Worm (Caenorhabditis elegans): ENCODE measurements around the gene srw-39.

srw-39 gene

ce11 chrV:20196671-20197070, 24.8 kb upstream of the srw-39 start, which contains the start of gene ftr-1:
Gene ftr-1 (plus strand): TSS chrV:20196971.
- TF ChIP-seq ceh-34 (tag; optimal IDR thresholded peaks at IDR 0.05) (no peak), pha-2 (tag; optimal IDR thresholded peaks at IDR 0.05) (no peak), ref-2 (tag; optimal IDR thresholded peaks at IDR 0.05) (no peak), ttx-3 (tag; optimal IDR thresholded peaks at IDR 0.05) (no peak), pag-3 (tag; optimal IDR thresholded peaks at IDR 0.05; ENCODE audit: borderline replicate concordance) (no peak), ama-1 (optimal IDR thresholded peaks at IDR 0.05) (no peak), nfya-1 (tag; optimal IDR thresholded peaks at IDR 0.05) (no peak), dmd-4 (tag; optimal IDR thresholded peaks at IDR 0.05; ENCODE audit: borderline replicate concordance) (no peak), madf-2 (tag; optimal IDR thresholded peaks at IDR 0.05) (no peak), ceh-2 (tag; optimal IDR thresholded peaks at IDR 0.05) (no peak), ceh-30 (tag; optimal IDR thresholded peaks at IDR 0.05) (no peak), hlh-8 (tag; optimal IDR thresholded peaks at IDR 0.05) (no peak), elt-4 (tag; optimal IDR thresholded peaks at IDR 0.05) (no peak), sox-4 (tag; optimal IDR thresholded peaks at IDR 0.05) (no peak)

- no peak for TF ChIP-seq tbx-7 (tag; optimal IDR thresholded peaks at IDR 0.05)
- TF ChIP-seq fkh-6 (tag; optimal IDR thresholded peaks at IDR 0.05) = no peak
- TF ChIP-seq F13H6.1 (tag; optimal IDR thresholded peaks at IDR 0.05) = no peak
- no peak for TF ChIP-seq ceh-18 (tag; optimal IDR thresholded peaks at IDR 0.05)
- TF ChIP-seq tbx-2 (tag; optimal IDR thresholded peaks at IDR 0.05) = no peak
Measured at ce11 chrV:20195451-20196036, 23.7 kb upstream of the srw-39 start, which contains the start of the genes srh-217 and Y113G7B.28. Gene srh-217 (minus strand): TSS chrV:20195551. Gene Y113G7B.28 (plus strand): TSS chrV:20195986.

- TF ChIP-seq tbx-7 (tag; optimal IDR thresholded peaks at IDR 0.05) (no peak), ceh-30 (tag; optimal IDR thresholded peaks at IDR 0.05) (no peak)
Measured at ce11 chrV:20192102-20192880, 20.4 kb upstream of the srw-39 start, which contains the start of the genes fbxa-115 and Y113G7B.27. Gene fbxa-115 (minus strand): TSS chrV:20192152. Gene Y113G7B.27 (plus strand): TSS chrV:20192830.

- TF ChIP-seq ceh-9 (tag; optimal IDR thresholded peaks at IDR 0.05) (no peak), elt-2 (tag; optimal IDR thresholded peaks at IDR 0.05) (no peak), rnt-1 (tag; optimal IDR thresholded peaks at IDR 0.05) (no peak), pros-1 (tag; optimal IDR thresholded peaks at IDR 0.05) (no peak), hlh-13 (GFP tag; optimal IDR thresholded peaks at IDR 0.05) (no peak), fkh-6 (tag; optimal IDR thresholded peaks at IDR 0.05) (no peak), unc-3 (GFP tag; conservative IDR thresholded peaks at IDR 0.05) (no peak), unc-3 (tag; optimal IDR thresholded peaks at IDR 0.05) (no peak), T23F11.4 (GFP tag; optimal IDR thresholded peaks at IDR 0.05) (no peak), tbx-7 (tag; optimal IDR thresholded peaks at IDR 0.05) (no peak), fax-1 (tag; optimal IDR thresholded peaks at IDR 0.05) (no peak), ceh-14 (tag; optimal IDR thresholded peaks at IDR 0.05) (no peak), fkh-10 (GFP tag; optimal IDR thresholded peaks at IDR 0.05) (no peak), nhr-232 (tag; optimal IDR thresholded peaks at IDR 0.05) (no peak), ceh-45 (GFP tag; IDR thresholded peaks at IDR 0.05) (no peak), F13H6.1 (tag; optimal IDR thresholded peaks at IDR 0.05) (no peak), ztf-16 (tag; optimal IDR thresholded peaks at IDR 0.05) (no peak)
Measured at ce11 chrV:20188790-20189189, 16.9 kb upstream of the srw-39 start, which contains the start of gene fbxa-116. Gene fbxa-116 (minus strand): TSS chrV:20188890.

ce11 chrV:20186579-20186978, 14.7 kb upstream of the srw-39 start, which contains the start of gene srz-16:
Gene srz-16 (minus strand): TSS chrV:20186679.
- TF ChIP-seq tbx-7 (tag; optimal IDR thresholded peaks at IDR 0.05) = no peak
- no peak for TF ChIP-seq ceh-22 (tag; optimal IDR thresholded peaks at IDR 0.05)
- no peak for TF ChIP-seq T23F11.4 (GFP tag; optimal IDR thresholded peaks at IDR 0.05)
- no peak for TF ChIP-seq C08G9.2 (tag; optimal IDR thresholded peaks at IDR 0.05)
- no peak for TF ChIP-seq ceh-18 (tag; optimal IDR thresholded peaks at IDR 0.05)
- TF ChIP-seq npax-4 (tag; optimal IDR thresholded peaks at IDR 0.05) = no peak
- TF ChIP-seq unc-86 (tag; optimal IDR thresholded peaks at IDR 0.05) = no peak
- TF ChIP-seq ahr-1 (tag; optimal IDR thresholded peaks at IDR 0.05) = no peak
- no peak for TF ChIP-seq pat-9 (tag; optimal IDR thresholded peaks at IDR 0.05)
- TF ChIP-seq unc-55 (GFP tag; optimal IDR thresholded peaks at IDR 0.05) = no peak
- TF ChIP-seq ama-1 (optimal IDR thresholded peaks at IDR 0.05) = no peak
